Worm (Caenorhabditis elegans): ENCODE measurements around the gene nspc-19.

The nspc-19 gene

ce11 chrX:14575920-14576319 lies 47.4 kb downstream of the nspc-19 start:
- TF ChIP-seq unc-55 (GFP tag; optimal IDR thresholded peaks at IDR 0.05) (peak; percentile 68), T23F11.4 (GFP tag; optimal IDR thresholded peaks at IDR 0.05) (no peak), C38D4.7 (GFP tag; optimal IDR thresholded peaks at IDR 0.05) (no peak), pros-1 (tag; optimal IDR thresholded peaks at IDR 0.05) (no peak), Y22D7AL.16 (tag; optimal IDR thresholded peaks at IDR 0.05) (no peak), nfya-1 (tag; optimal IDR thresholded peaks at IDR 0.05) (no peak)

DNA sequence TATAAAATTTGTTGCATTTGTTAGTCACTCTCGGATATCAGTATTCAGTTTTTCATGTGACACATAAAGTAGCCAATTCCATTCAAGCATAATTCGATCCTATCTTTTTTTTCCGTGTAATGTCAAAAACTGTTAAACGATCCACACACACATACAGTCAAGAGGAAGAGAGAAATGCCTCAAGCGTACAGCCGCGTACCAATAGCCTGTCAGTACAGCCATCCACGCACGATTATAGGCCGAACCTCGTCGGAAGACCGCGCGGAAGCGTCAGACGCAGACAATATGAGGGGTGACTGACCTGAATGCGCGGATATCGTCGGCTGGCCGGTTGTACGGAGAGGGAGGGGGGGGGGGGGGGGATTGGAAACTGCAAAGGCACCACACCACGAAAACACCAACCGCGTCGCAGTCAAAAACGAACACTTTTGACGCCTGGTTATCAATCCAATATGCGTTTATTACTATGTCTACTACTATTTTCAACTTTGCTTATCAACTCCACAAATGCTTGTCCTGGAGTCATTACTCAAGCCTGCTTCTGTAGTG lies 49.2 kb downstream of the nspc-19 start, which contains the start of gene let-4:
Gene let-4, plus strand, starts transcription at position 357 of the 549 bp plus-strand sequence.
- no peak for TF ChIP-seq T23F11.4 (GFP tag; optimal IDR thresholded peaks at IDR 0.05)
- TF ChIP-seq nfya-1 (tag; optimal IDR thresholded peaks at IDR 0.05): peak; percentile 23
- TF ChIP-seq pag-3 (tag; optimal IDR thresholded peaks at IDR 0.05; ENCODE audit: borderline replicate concordance): no peak

Measured in whole organism, late embryonic.